Fruit fly (Drosophila melanogaster) whole organism: Measurements from ENCODE around the gene nxf4.

Source experiments
- CG8478 ChIP-seq: fragments of >200 bp; optimal IDR thresholded peaks from 2 replicates; lab custom pipeline; 2018; ENCODE audit warnings: inconsistent platforms
- pan ChIP-seq: fragments of >200 bp; optimal IDR thresholded peaks from 2 replicates; lab custom pipeline; 2017
- usp ChIP-seq: fragments of >200 bp; optimal IDR thresholded peaks from 2 replicates; lab custom pipeline; 2017; ENCODE audit warnings: missing biosample characterization, missing genetic modification characterization, mixed read lengths

DNA sequence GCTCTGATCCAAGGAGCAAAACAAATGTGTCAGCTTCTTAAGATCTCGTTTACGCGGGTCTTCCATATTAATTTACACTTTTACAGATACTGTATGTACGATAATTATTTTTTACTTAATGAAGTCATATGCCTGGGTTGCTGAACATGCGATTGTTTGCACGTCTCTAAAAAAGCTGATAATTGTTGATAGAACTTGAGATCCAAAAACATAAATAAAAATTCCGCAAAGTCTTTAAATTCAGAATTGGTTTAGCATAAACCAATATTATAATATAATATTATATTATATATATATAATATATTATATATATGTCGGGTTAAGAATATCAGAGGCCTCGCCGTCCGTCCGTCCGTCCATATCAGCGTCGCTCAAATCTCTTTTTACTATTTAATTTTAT lies 2.9 kb downstream of the nxf4 start, which contains the start of gene CG43290:
- TF ChIP-seq CG8478 (lab: Kevin White, UChicago) (no peak), pan (lab: Kevin White, UChicago) (no peak), usp (no peak)
